Fruit fly (Drosophila melanogaster): Measurements from ENCODE around the gene CG11586.

DNA sequence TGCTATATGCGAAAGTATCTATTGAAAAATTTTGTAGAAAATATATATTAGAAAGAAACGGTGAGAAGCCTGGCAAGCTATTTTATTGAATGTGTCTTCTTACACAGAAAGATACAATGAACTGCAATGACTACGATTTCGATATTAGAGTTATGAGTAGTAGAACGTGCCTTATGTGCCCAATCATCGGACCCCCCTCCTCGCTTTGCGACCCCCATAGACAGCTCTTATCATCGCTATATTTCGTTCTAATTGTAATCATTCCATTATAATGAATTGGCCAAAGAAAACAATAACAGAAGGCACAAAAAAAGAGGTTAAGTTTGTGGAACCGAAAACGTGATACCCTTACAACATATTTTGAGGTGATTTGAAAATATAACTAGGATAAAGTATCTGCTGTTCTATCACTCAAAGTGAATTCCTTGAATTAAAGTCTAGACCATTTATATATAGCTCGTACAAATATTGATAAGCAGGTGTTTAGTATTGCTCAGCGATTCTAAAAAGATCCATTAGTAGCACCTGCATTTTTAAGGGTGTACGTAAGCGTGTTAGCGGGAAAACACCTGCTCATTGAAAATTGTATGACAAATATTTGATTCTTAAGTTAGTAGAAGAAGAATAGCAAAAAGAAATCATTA lies 29.4 kb downstream of the CG11586 start:
- TF ChIP-seq rn (GFP tag; IDR thresholded peaks at IDR 0.05) (no peak), CG4496 (GFP tag; IDR thresholded peaks at IDR 0.05) (no peak), D1 (tag; optimal IDR thresholded peaks at IDR 0.05) (no peak), CG17806 (tag; optimal IDR thresholded peaks at IDR 0.05) (no peak), Snoo (tag; optimal IDR thresholded peaks at IDR 0.05) (no peak), CG12605 (GFP tag; IDR thresholded peaks at IDR 0.05) (no peak), CG9948 (tag; optimal IDR thresholded peaks at IDR 0.05) (no peak), gl (tag; optimal IDR thresholded peaks at IDR 0.05) (no peak)
